Fruit fly (Drosophila melanogaster) whole organism, embryonic: ENCODE data around the gene CG7987.
A peak's percentile ranks its signal among the peaks of the same experiment; 100 is the strongest.

Source experiments
- ATbp ChIP-seq: fragments of 200-800 bp; sonication (Bioruptor generic); optimal IDR thresholded peaks from 2 replicates; lab custom pipeline; 2017; ENCODE audit warnings: missing biosample characterization, mild to moderate bottlenecking, missing genetic modification characterization, missing genetic modification reagents
- Adf1 ChIP-seq: fragments of 200-800 bp; sonication (Bioruptor generic); IDR thresholded peaks from 2 replicates; pipeline ENCODE4 v1.3.6; 2022; ENCODE audit warnings: missing biosample characterization, missing genetic modification characterization
- Aef1 ChIP-seq: fragments of 200-800 bp; sonication (Bioruptor generic); IDR thresholded peaks from 3 replicates; pipeline ENCODE4 v1.3.6; 2022; ENCODE audit warnings: missing biosample characterization, missing genetic modification characterization
- Asciz ChIP-seq: fragments of 200-800 bp; sonication (Bioruptor generic); optimal IDR thresholded peaks from 2 replicates; lab custom pipeline; 2017; ENCODE audit warnings: missing biosample characterization, mild to moderate bottlenecking, missing genetic modification characterization, missing genetic modification reagents
- Atf6 ChIP-seq: fragments of 200-800 bp; sonication (Bioruptor generic); IDR thresholded peaks from 2 replicates; pipeline ENCODE4 v1.3.6; 2022; ENCODE audit warnings: missing biosample characterization, missing genetic modification characterization
- Bdp1 ChIP-seq: fragments of 200-800 bp; sonication (Bioruptor generic); optimal IDR thresholded peaks from 3 replicates; lab custom pipeline; 2016; ENCODE audit warnings: missing biosample characterization, missing genetic modification characterization
- Blimp-1 ChIP-seq: fragments of 200-800 bp; sonication (Bioruptor generic); optimal IDR thresholded peaks from 3 replicates; lab custom pipeline; 2018; ENCODE audit warnings: missing biosample characterization, missing genetic modification characterization, mild to moderate bottlenecking, moderate library complexity, missing genetic modification reagents
- CG11085 ChIP-seq: fragments of 200-800 bp; sonication (Bioruptor generic); IDR thresholded peaks from 2 replicates; pipeline ENCODE4 v1.3.6; 2022; ENCODE audit warnings: missing biosample characterization, missing genetic modification characterization
- CG11456 ChIP-seq: fragments of 200-800 bp; sonication (Bioruptor generic); IDR thresholded peaks from 3 replicates; pipeline ENCODE4 v1.3.6; 2022; ENCODE audit warnings: missing biosample characterization, missing genetic modification characterization
- CG11504 ChIP-seq: fragments of 200-800 bp; sonication (Bioruptor generic); optimal IDR thresholded peaks from 3 replicates; lab custom pipeline; 2019; ENCODE audit warnings: missing biosample characterization, mild to moderate bottlenecking, missing genetic modification characterization, moderate library complexity
- CG12391 ChIP-seq: fragments of 200-800 bp; sonication (Bioruptor generic); optimal IDR thresholded peaks from 3 replicates; lab custom pipeline; 2018; ENCODE audit warnings: missing biosample characterization, mild to moderate bottlenecking, missing genetic modification characterization, moderate library complexity
- CG15479 ChIP-seq: fragments of 200-800 bp; sonication (Bioruptor generic); optimal IDR thresholded peaks from 3 replicates; lab custom pipeline; 2019; ENCODE audit warnings: missing biosample characterization, mild to moderate bottlenecking, missing genetic modification characterization, moderate library complexity
- CG17359 ChIP-seq: fragments of 200-800 bp; sonication (Bioruptor generic); optimal IDR thresholded peaks from 3 replicates; lab custom pipeline; 2018; ENCODE audit warnings: missing biosample characterization, mild to moderate bottlenecking, missing genetic modification characterization, moderate library complexity
- CG18262 ChIP-seq: fragments of 200-800 bp; optimal IDR thresholded peaks from 3 replicates; lab custom pipeline; 2019; ENCODE audit warnings: missing biosample characterization, mild to moderate bottlenecking, missing genetic modification characterization, moderate library complexity
- CG18476 ChIP-seq: fragments of 200-800 bp; sonication (Bioruptor generic); optimal IDR thresholded peaks from 2 replicates; lab custom pipeline; 2016; ENCODE audit warnings: missing biosample characterization, mild to moderate bottlenecking, missing genetic modification characterization
- CG2116 ChIP-seq: fragments of 200-800 bp; sonication (Bioruptor generic); optimal IDR thresholded peaks from 3 replicates; lab custom pipeline; 2018; ENCODE audit warnings: missing biosample characterization, mild to moderate bottlenecking, missing genetic modification characterization
- CG31441 ChIP-seq: fragments of 200-800 bp; sonication (Bioruptor generic); IDR thresholded peaks from 2 replicates; pipeline ENCODE4 v1.3.6; 2022; ENCODE audit warnings: missing biosample characterization, missing genetic modification characterization
- CG3838 ChIP-seq: fragments of 200-800 bp; sonication (Bioruptor generic); optimal IDR thresholded peaks from 3 replicates; lab custom pipeline; 2016; ENCODE audit warnings: missing biosample characterization, missing genetic modification characterization
- CG43689 ChIP-seq: fragments of 200-800 bp; sonication (Bioruptor generic); IDR thresholded peaks from 2 replicates; pipeline ENCODE4 v1.3.6; 2022; ENCODE audit warnings: missing biosample characterization, missing genetic modification characterization
- CG6254 ChIP-seq: fragments of 200-800 bp; sonication (Bioruptor generic); optimal IDR thresholded peaks from 3 replicates; lab custom pipeline; 2017; ENCODE audit warnings: mild to moderate bottlenecking, missing biosample characterization, missing genetic modification reagents, missing genetic modification characterization
- CG6689 ChIP-seq: fragments of 200-800 bp; sonication (Bioruptor generic); IDR thresholded peaks from 2 replicates; pipeline ENCODE4 v1.3.6; 2022; ENCODE audit warnings: missing biosample characterization, missing genetic modification characterization
- CG8924 ChIP-seq: fragments of 200-800 bp; optimal IDR thresholded peaks from 3 replicates; lab custom pipeline; 2019; ENCODE audit warnings: missing biosample characterization, mild to moderate bottlenecking, missing genetic modification characterization, moderate library complexity
- CG9437 ChIP-seq: fragments of 200-800 bp; sonication (Bioruptor generic); optimal IDR thresholded peaks from 2 replicates; lab custom pipeline; 2018; ENCODE audit warnings: missing biosample characterization, mild to moderate bottlenecking, missing genetic modification characterization
- CkIIα-i1 ChIP-seq: fragments of 200-800 bp; sonication (Bioruptor generic); IDR thresholded peaks from 2 replicates; pipeline ENCODE4 v1.3.6; 2022; ENCODE audit warnings: missing biosample characterization, missing genetic modification characterization
- CrebB ChIP-seq: fragments of 200-800 bp; sonication (Bioruptor generic); optimal IDR thresholded peaks from 3 replicates; lab custom pipeline; 2018; ENCODE audit warnings: missing biosample characterization, mild to moderate bottlenecking, missing genetic modification characterization
- Dfd ChIP-seq, 2 experiments: fragments of >200 bp; optimal IDR thresholded peaks; 2 replicates each; lab custom pipeline; 2017; ENCODE audit warnings: missing biosample characterization in 2 of 2, missing genetic modification characterization in 2 of 2
- Eip74EF ChIP-seq, 2 experiments: fragments of 200-800 bp in 1 of 2; fragments of >200 bp in 1 of 2; sonication (Bioruptor generic) in 1 of 2; optimal IDR thresholded peaks; 2 replicates each; lab custom pipeline; 2017 to 2019; ENCODE audit warnings: missing biosample characterization in 2 of 2, missing genetic modification characterization in 2 of 2, mild to moderate bottlenecking in 1 of 2, moderate library complexity in 1 of 2
- Hr51 ChIP-seq, 2 experiments: fragments of 200-800 bp; sonication (Bioruptor generic); optimal IDR thresholded peaks; 2 replicates in 1 of 2; 3 replicates in 1 of 2; lab custom pipeline; 2016 to 2018; ENCODE audit warnings: missing biosample characterization in 2 of 2, missing genetic modification characterization in 2 of 2, mild to moderate bottlenecking in 1 of 2, moderate library complexity in 1 of 2
- Kr ChIP-seq: fragments of 200-800 bp; sonication (Bioruptor generic); optimal IDR thresholded peaks from 2 replicates; lab custom pipeline; 2017; ENCODE audit warnings: missing biosample characterization, mild to moderate bottlenecking, missing genetic modification characterization
- NK7.1 ChIP-seq: fragments of 200-800 bp; sonication (Bioruptor generic); optimal IDR thresholded peaks from 3 replicates; lab custom pipeline; 2016; ENCODE audit warnings: missing biosample characterization, missing genetic modification characterization
- Neu2 ChIP-seq: fragments of 200-800 bp; sonication (Bioruptor generic); optimal IDR thresholded peaks from 3 replicates; lab custom pipeline; 2016; ENCODE audit warnings: missing biosample characterization, missing genetic modification characterization, borderline replicate concordance
- Oli ChIP-seq: fragments of 200-800 bp; sonication (Bioruptor generic); optimal IDR thresholded peaks from 2 replicates; lab custom pipeline; 2018; ENCODE audit warnings: missing biosample characterization, mild to moderate bottlenecking, missing genetic modification characterization, moderate library complexity
- Opbp ChIP-seq: fragments of 200-800 bp; sonication (Bioruptor generic); IDR thresholded peaks from 3 replicates; pipeline ENCODE4 v1.3.6; 2022; ENCODE audit warnings: missing biosample characterization, missing genetic modification characterization; ENCODE audit not compliant: partially characterized antibody
- Ssrp ChIP-seq: fragments of 200-800 bp; sonication (Bioruptor generic); optimal IDR thresholded peaks from 2 replicates; lab custom pipeline; 2018; ENCODE audit warnings: missing biosample characterization, mild to moderate bottlenecking, missing genetic modification characterization, moderate library complexity
- Tbp ChIP-seq: fragments of >200 bp; optimal IDR thresholded peaks from 2 replicates; lab custom pipeline; 2018; ENCODE audit warnings: missing biosample characterization, missing genetic modification characterization
- al ChIP-seq: fragments of 200-800 bp; sonication (Bioruptor generic); IDR thresholded peaks from 2 replicates; pipeline ENCODE4 v1.3.6; 2022; ENCODE audit warnings: missing biosample characterization, missing genetic modification characterization
- ap ChIP-seq: fragments of 200-800 bp; sonication (Bioruptor generic); IDR thresholded peaks from 2 replicates; pipeline ENCODE4 v1.3.6; 2022; ENCODE audit warnings: missing biosample characterization, missing genetic modification characterization
- bigmax ChIP-seq: fragments of 200-800 bp; sonication (Bioruptor generic); optimal IDR thresholded peaks from 2 replicates; lab custom pipeline; 2018; ENCODE audit warnings: missing biosample characterization, mild to moderate bottlenecking, missing genetic modification characterization
- dan ChIP-seq: fragments of 200-800 bp; sonication (Bioruptor generic); IDR thresholded peaks from 2 replicates; pipeline ENCODE4 v1.3.6; 2022; ENCODE audit warnings: missing biosample characterization, missing genetic modification characterization
- dpn ChIP-seq, 2 experiments: fragments of 200-800 bp; sonication (Bioruptor generic); optimal IDR thresholded peaks; 3 replicates each; lab custom pipeline; 2016; ENCODE audit warnings: missing biosample characterization in 2 of 2, missing genetic modification characterization in 2 of 2
- gem ChIP-seq: fragments of 200-800 bp; sonication (Bioruptor generic); optimal IDR thresholded peaks from 2 replicates; lab custom pipeline; 2019; ENCODE audit warnings: missing biosample characterization, mild to moderate bottlenecking, missing genetic modification characterization, moderate library complexity
- ham ChIP-seq: fragments of 200-800 bp; sonication (Bioruptor generic); IDR thresholded peaks from 2 replicates; pipeline ENCODE4 v1.3.6; 2022; ENCODE audit warnings: missing biosample characterization, missing genetic modification characterization
- pan ChIP-seq, 4 experiments: fragments of >200 bp in 3 of 4; fragments of 200-800 bp in 1 of 4; sonication (Bioruptor generic) in 1 of 4; optimal IDR thresholded peaks in 3 of 4; IDR thresholded peaks in 1 of 4; 2 replicates each; pipeline versions ENCODE4 v1.3.6 to Lab custom; 2017 to 2022; ENCODE audit warnings: missing biosample characterization in 2 of 4, missing genetic modification characterization in 2 of 4, mixed read lengths in 1 of 4
- pho ChIP-seq: fragments of 200-800 bp; sonication (Bioruptor generic); optimal IDR thresholded peaks from 2 replicates; lab custom pipeline; 2016; ENCODE audit warnings: missing biosample characterization, missing genetic modification characterization
- phol ChIP-seq: fragments of 200-800 bp; sonication (Bioruptor generic); optimal IDR thresholded peaks from 3 replicates; lab custom pipeline; 2018; ENCODE audit warnings: missing biosample characterization, mild to moderate bottlenecking, missing genetic modification characterization, moderate library complexity
- ranshi ChIP-seq: fragments of 200-800 bp; sonication (Bioruptor generic); IDR thresholded peaks from 2 replicates; pipeline ENCODE4 v1.3.6; 2022; ENCODE audit warnings: missing biosample characterization, missing genetic modification characterization
- tio ChIP-seq: fragments of 200-800 bp; sonication (Bioruptor generic); optimal IDR thresholded peaks from 2 replicates; lab custom pipeline; 2017; ENCODE audit warnings: missing biosample characterization, missing genetic modification characterization, inconsistent platforms
- vnd ChIP-seq: fragments of 200-800 bp; sonication (Bioruptor generic); IDR thresholded peaks from 3 replicates; pipeline ENCODE4 v1.3.6; 2022; ENCODE audit warnings: missing biosample characterization, missing genetic modification characterization; ENCODE audit not compliant: partially characterized antibody

Gene CG7987

dm6 chr3R:14577803-14578493, 2.3 kb upstream of the CG7987 start:
- no peak for TF ChIP-seq CG2116 (GFP tag; lab: Kevin White, UChicago)
- TF ChIP-seq gem (tag; lab: Kevin White, UChicago), result peak; percentile 63
- TF ChIP-seq CG18476 (GFP tag; lab: Kevin White, UChicago), result no peak
- TF ChIP-seq Hr51 (GFP tag; optimal IDR thresholded peaks at IDR 0.05; lab: Kevin White, UChicago), result peak in 1 of 2 experiments; percentile 61
- TF ChIP-seq CG18262 (tag; lab: Kevin White, UChicago), result peak; percentile 44
- peak in 1 of 2 experiments; percentile 54 for TF ChIP-seq Dfd (GFP tag; optimal IDR thresholded peaks at IDR 0.05; lab: Kevin White, UChicago)
- no peak for TF ChIP-seq Opbp (GFP tag; lab: Robert Waterston, UW)
- TF ChIP-seq ham, result no peak
- no peak for TF ChIP-seq CG43689
- peak; percentile 51 for TF ChIP-seq phol
- TF ChIP-seq CG11085 (GFP tag; lab: Robert Waterston, UW), result no peak
- no peak for TF ChIP-seq dan (GFP tag; lab: Robert Waterston, UW)
- peak; percentile 11 for TF ChIP-seq Ssrp
- TF ChIP-seq CG15479 (GFP tag; lab: Kevin White, UChicago), result no peak
- no peak for TF ChIP-seq CG3838 (GFP tag; lab: Kevin White, UChicago)
- TF ChIP-seq CG11504 (tag; lab: Kevin White, UChicago), result peak; percentile 45
- peak; percentile 51 for TF ChIP-seq Oli (tag; lab: Kevin White, UChicago)
- peak in 1 of 2 experiments; percentile 3 for TF ChIP-seq dpn (GFP tag; optimal IDR thresholded peaks at IDR 0.05; lab: Kevin White, UChicago)
- no peak for TF ChIP-seq CG6254 (GFP tag; lab: Kevin White, UChicago)
- no peak for TF ChIP-seq Atf6 (GFP tag; lab: Robert Waterston, UW)
- TF ChIP-seq Aef1 (GFP tag; lab: Robert Waterston, UW), result no peak
- TF ChIP-seq tio, result no peak
- TF ChIP-seq Asciz (GFP tag; lab: Kevin White, UChicago), result no peak
- TF ChIP-seq CG9437 (GFP tag; lab: Kevin White, UChicago), result no peak
- TF ChIP-seq CG17359 (tag; lab: Kevin White, UChicago), result peak; percentile 41
- no peak for TF ChIP-seq Bdp1
- no peak for TF ChIP-seq Neu2
- TF ChIP-seq bigmax, result no peak
- TF ChIP-seq CG31441 (GFP tag; lab: Robert Waterston, UW), result peak; percentile 46; the same call in 1 of the 2 replicates
- TF ChIP-seq CkIIα-i1, result no peak
- no peak for TF ChIP-seq pan (optimal IDR thresholded peaks at IDR 0.05; lab: Kevin White, UChicago)
- no peak for TF ChIP-seq pan (GFP tag; optimal IDR thresholded peaks at IDR 0.05 in 1 of 2, IDR thresholded peaks at IDR 0.05 in 1 of 2)
- peak; percentile 22 for TF ChIP-seq ATbp (GFP tag; lab: Kevin White, UChicago)
- TF ChIP-seq vnd, result no peak
- no peak for TF ChIP-seq ranshi (GFP tag; lab: Robert Waterston, UW)
- peak; percentile 30 for TF ChIP-seq Blimp-1 (GFP tag; lab: Kevin White, UChicago)
- TF ChIP-seq CrebB, result no peak
- no peak for TF ChIP-seq CG11456
- TF ChIP-seq CG8924, result no peak
- TF ChIP-seq Eip74EF (GFP tag; optimal IDR thresholded peaks at IDR 0.05; lab: Kevin White, UChicago), result peak in 1 of 2 experiments; percentile 18
- TF ChIP-seq pho (GFP tag; lab: Kevin White, UChicago), result no peak
- peak; percentile 39; the same call in 1 of the 2 replicates for TF ChIP-seq CG6689 (GFP tag; lab: Robert Waterston, UW)
- no peak for TF ChIP-seq Tbp (GFP tag; lab: Kevin White, UChicago)
- no peak for TF ChIP-seq ap (GFP tag; lab: Robert Waterston, UW)
- peak; percentile 37 for TF ChIP-seq CG12391 (tag; lab: Kevin White, UChicago)
- TF ChIP-seq Adf1, result no peak
- TF ChIP-seq Kr (GFP tag; lab: Kevin White, UChicago), result no peak
- TF ChIP-seq al (GFP tag; lab: Robert Waterston, UW), result no peak; the same call in 1 of the 2 replicates
- no peak for TF ChIP-seq NK7.1
